Fruit fly (Drosophila melanogaster) whole organism, prepupa: ENCODE results near the gene CG31221.

Source experiments
- Blimp-1 ChIP-seq: fragments of 200-800 bp; sonication (Bioruptor generic); optimal IDR thresholded peaks from 3 replicates; lab custom pipeline; 2017; ENCODE audit warnings: missing biosample characterization, missing genetic modification characterization, mild to moderate bottlenecking, moderate library complexity, missing genetic modification reagents
- CG11902 ChIP-seq: fragments of 200-800 bp; sonication (Bioruptor generic); optimal IDR thresholded peaks from 3 replicates; lab custom pipeline; 2016; ENCODE audit warnings: missing biosample characterization, missing genetic modification characterization
- CG16779 ChIP-seq: fragments of 200-800 bp; sonication (Bioruptor generic); optimal IDR thresholded peaks from 3 replicates; lab custom pipeline; 2017; ENCODE audit warnings: missing biosample characterization, mild to moderate bottlenecking, missing genetic modification characterization
- CG3032 ChIP-seq: fragments of 200-800 bp; optimal IDR thresholded peaks from 2 replicates; lab custom pipeline; 2019; ENCODE audit warnings: missing biosample characterization, mild to moderate bottlenecking, missing genetic modification characterization, moderate library complexity
- CG3919 ChIP-seq: fragments of 200-800 bp; sonication (Bioruptor generic); optimal IDR thresholded peaks from 3 replicates; lab custom pipeline; 2016; ENCODE audit warnings: missing biosample characterization, missing genetic modification characterization
- CG6854 ChIP-seq: fragments of 200-800 bp; sonication (Bioruptor generic); optimal IDR thresholded peaks from 2 replicates; lab custom pipeline; 2017; ENCODE audit warnings: missing biosample characterization, mild to moderate bottlenecking, missing genetic modification characterization
- OdsH ChIP-seq: fragments of 200-800 bp; sonication (Bioruptor generic); optimal IDR thresholded peaks from 3 replicates; lab custom pipeline; 2016; ENCODE audit warnings: missing biosample characterization, missing genetic modification characterization
- Sox102F ChIP-seq: fragments of 200-800 bp; sonication (Bioruptor generic); optimal IDR thresholded peaks from 2 replicates; lab custom pipeline; 2016; ENCODE audit warnings: missing biosample characterization, mild to moderate bottlenecking, missing genetic modification characterization

DNA sequence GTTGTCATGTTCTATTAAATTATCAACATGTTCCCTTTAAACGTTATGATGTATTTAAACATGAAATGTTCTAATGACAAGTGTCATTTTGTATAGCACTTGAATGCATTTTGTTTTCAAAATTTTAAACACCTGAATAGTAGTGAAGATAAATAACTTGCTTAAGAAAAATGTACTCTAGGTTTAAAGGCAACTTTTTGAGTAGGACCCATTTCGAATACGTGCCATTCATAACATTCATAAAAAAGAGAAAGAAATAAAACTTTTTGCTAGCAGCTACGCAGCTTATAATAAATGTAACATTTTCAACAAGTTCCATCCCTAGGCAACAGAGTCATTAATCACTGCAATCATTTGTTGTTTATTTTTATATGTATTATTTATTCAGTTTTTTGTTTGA lies 73.9 kb downstream of the CG31221 start:
- no peak for TF ChIP-seq CG11902
- no peak for TF ChIP-seq CG3919 (GFP tag; lab: Kevin White, UChicago)
- no peak for TF ChIP-seq CG16779 (tag; lab: Kevin White, UChicago)
- TF ChIP-seq CG6854, result no peak
- TF ChIP-seq CG3032 (tag; lab: Kevin White, UChicago), result no peak
- no peak for TF ChIP-seq Sox102F (GFP tag; lab: Kevin White, UChicago)
- TF ChIP-seq OdsH, result no peak
- no peak for TF ChIP-seq Blimp-1 (GFP tag; lab: Kevin White, UChicago)
